ENCODE assay signal across 3 worm cellular contexts in the genomic region with DNA sequence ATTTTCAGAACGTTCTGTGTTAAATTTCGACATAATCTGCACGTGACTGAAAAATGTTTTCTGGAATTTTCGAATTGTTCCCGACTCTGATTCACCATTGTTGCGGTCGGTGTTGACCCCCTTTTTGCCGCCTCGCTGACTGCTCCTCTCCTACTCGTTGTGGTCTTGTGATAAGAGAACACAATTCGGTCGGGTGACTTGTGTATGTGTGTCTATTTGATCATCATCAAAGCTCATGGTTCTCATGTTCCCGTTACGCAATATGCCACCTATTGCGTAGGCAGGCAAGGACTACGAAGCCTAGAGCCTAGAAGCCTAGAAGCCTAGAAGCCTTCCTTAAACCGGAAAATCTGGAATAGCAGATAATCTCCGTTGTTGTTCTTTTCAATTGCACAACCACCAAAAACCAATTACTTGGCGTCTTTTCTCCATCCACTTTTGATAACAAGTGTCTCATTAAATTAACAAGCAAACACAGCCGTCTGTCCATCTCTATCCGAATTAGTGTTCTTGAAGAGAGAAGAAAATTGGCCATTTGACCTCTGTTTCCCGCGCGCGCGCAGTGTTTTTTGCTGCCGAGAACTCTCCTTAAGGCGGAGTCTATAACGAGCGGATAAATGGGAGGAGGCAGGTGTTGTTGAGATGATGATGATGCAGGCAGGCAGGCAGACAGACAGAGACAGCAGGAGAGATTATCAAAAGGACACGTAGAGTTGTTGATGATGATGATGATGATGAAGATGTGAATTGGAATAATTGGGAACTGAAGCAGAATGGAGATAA.
A peak's percentile ranks its signal among the peaks of the same experiment; 100 is the strongest.
TF ChIP-seq lines count a peak whose summit lies in the region.

No protein-coding gene starts in this region.

TF ChIP-seq in whole organism, L1 larva, 84 proteins besides CTCF, POLR2A, EP300 and RAD21 (continued from another document and continues in another):
- peak; percentile 58 for TF ChIP-seq lin-14 (GFP tag; optimal IDR thresholded peaks at IDR 0.05; lab: Kevin White, UChicago)
- peak; percentile 2 for TF ChIP-seq ceh-90 (tag; optimal IDR thresholded peaks at IDR 0.05; lab: Kevin White, UChicago)
- peak; percentile 17 for TF ChIP-seq pax-3 (tag; optimal IDR thresholded peaks at IDR 0.05; lab: Kevin White, UChicago)
- TF ChIP-seq lin-15B (tag; optimal IDR thresholded peaks at IDR 0.05; lab: Kevin White, UChicago): no peak
- no peak for TF ChIP-seq ceh-88 (GFP tag; IDR thresholded peaks at IDR 0.05; lab: Robert Waterston, UW)
- TF ChIP-seq skn-1 (tag; optimal IDR thresholded peaks at IDR 0.05; lab: Kevin White, UChicago): peak; percentile 73
- TF ChIP-seq hlh-17 (GFP tag; optimal IDR thresholded peaks at IDR 0.05; lab: Kevin White, UChicago; ENCODE audit: borderline replicate concordance): no peak
- TF ChIP-seq grh-1 (GFP tag; IDR thresholded peaks at IDR 0.05; lab: Robert Waterston, UW): peak; percentile 27; the same call in 1 of the 2 replicates
- TF ChIP-seq C16A3.4 (tag; optimal IDR thresholded peaks at IDR 0.05; lab: Kevin White, UChicago): peak; percentile 23
- peak; percentile 36 for TF ChIP-seq ama-1 (optimal IDR thresholded peaks at IDR 0.05; lab: Kevin White, UChicago)
- TF ChIP-seq nhr-85 (tag; lab: Kevin White, UChicago): peak; percentile 90
- TF ChIP-seq sox-4 (tag; optimal IDR thresholded peaks at IDR 0.05; lab: Kevin White, UChicago): no peak
- TF ChIP-seq nhr-20 (tag; optimal IDR thresholded peaks at IDR 0.05; lab: Kevin White, UChicago): peak; percentile 45
- no peak for TF ChIP-seq unc-98 (GFP tag; IDR thresholded peaks at IDR 0.05; lab: Robert Waterston, UW)
- peak; percentile 47 for TF ChIP-seq mep-1 (tag; optimal IDR thresholded peaks at IDR 0.05; lab: Kevin White, UChicago)
- no peak for TF ChIP-seq nhr-28 (tag; optimal IDR thresholded peaks at IDR 0.05; lab: Kevin White, UChicago)
- no peak for TF ChIP-seq ces-1 (GFP tag; optimal IDR thresholded peaks at IDR 0.05; lab: Kevin White, UChicago)
- TF ChIP-seq lir-3 (tag; optimal IDR thresholded peaks at IDR 0.05; lab: Kevin White, UChicago; ENCODE audit: poor library complexity): no peak
- TF ChIP-seq nhr-76 (tag; optimal IDR thresholded peaks at IDR 0.05; lab: Kevin White, UChicago): no peak
- peak in 1 of 3 experiments; percentile 36 for TF ChIP-seq ceh-82 (tag; optimal IDR thresholded peaks at IDR 0.05; lab: Kevin White, UChicago)
- no peak for TF ChIP-seq C04F5.9 (tag; optimal IDR thresholded peaks at IDR 0.05; lab: Kevin White, UChicago)
- TF ChIP-seq unc-30 (tag; optimal IDR thresholded peaks at IDR 0.05; lab: Kevin White, UChicago): no peak
- TF ChIP-seq lsy-2 (tag; optimal IDR thresholded peaks at IDR 0.05; lab: Kevin White, UChicago): peak; percentile 37 to 41
- TF ChIP-seq xbp-1 (tag; optimal IDR thresholded peaks at IDR 0.05; lab: Kevin White, UChicago): peak; percentile 30
- peak; percentile 1 for TF ChIP-seq sup-37 (GFP tag; optimal IDR thresholded peaks at IDR 0.05; lab: Kevin White, UChicago)
- peak; percentile 34 for TF ChIP-seq swsn-7 (tag; optimal IDR thresholded peaks at IDR 0.05; lab: Kevin White, UChicago)
- no peak for TF ChIP-seq efl-3 (GFP tag; optimal IDR thresholded peaks at IDR 0.05; lab: Kevin White, UChicago)
- TF ChIP-seq snpc-4 (tag; optimal IDR thresholded peaks at IDR 0.05; lab: Kevin White, UChicago): peak; percentile 25
- no peak for TF ChIP-seq nhr-12 (tag; optimal IDR thresholded peaks at IDR 0.05; lab: Kevin White, UChicago)
- TF ChIP-seq efl-1 (optimal IDR thresholded peaks at IDR 0.05; lab: Kevin White, UChicago): peak; percentile 23 to 38
- TF ChIP-seq efl-1 (GFP tag; optimal IDR thresholded peaks at IDR 0.05 in 1 of 2; lab: Kevin White, UChicago): peak; percentile 15 to 66
- peak; percentile 35 for TF ChIP-seq nhr-47 (tag; optimal IDR thresholded peaks at IDR 0.05; lab: Kevin White, UChicago)
- no peak for TF ChIP-seq C34B4.2 (tag; optimal IDR thresholded peaks at IDR 0.05; lab: Kevin White, UChicago)
- no peak for TF ChIP-seq egl-27 (tag; optimal IDR thresholded peaks at IDR 0.05; lab: Kevin White, UChicago)
- TF ChIP-seq Y116A8C.19 (tag; optimal IDR thresholded peaks at IDR 0.05; lab: Kevin White, UChicago; ENCODE audit: borderline replicate concordance): no peak
- TF ChIP-seq sptf-1 (tag; optimal IDR thresholded peaks at IDR 0.05; lab: Kevin White, UChicago): no peak
- peak; percentile 61 for TF ChIP-seq hpl-2 (GFP tag; optimal IDR thresholded peaks at IDR 0.05; lab: Kevin White, UChicago)
- no peak for TF ChIP-seq nhr-237 (tag; optimal IDR thresholded peaks at IDR 0.05; lab: Kevin White, UChicago)
- no peak for TF ChIP-seq dsc-1 (tag; optimal IDR thresholded peaks at IDR 0.05; lab: Kevin White, UChicago)
- TF ChIP-seq pag-3 (tag; optimal IDR thresholded peaks at IDR 0.05; lab: Kevin White, UChicago; ENCODE audit: borderline replicate concordance, insufficient read depth): no peak
- TF ChIP-seq ceh-8 (GFP tag; optimal IDR thresholded peaks at IDR 0.05; lab: Kevin White, UChicago): no peak

TF ChIP-seq in whole organism, L3 larva, 47 proteins besides CTCF, POLR2A, EP300 and RAD21 (continued from another document):
- no peak for TF ChIP-seq sea-2 (GFP tag; optimal IDR thresholded peaks at IDR 0.05; lab: Kevin White, UChicago)
- TF ChIP-seq R02D3.7 (tag; optimal IDR thresholded peaks at IDR 0.05; lab: Kevin White, UChicago): no peak
- no peak for TF ChIP-seq lsy-12 (tag; optimal IDR thresholded peaks at IDR 0.05; lab: Kevin White, UChicago)
- no peak for TF ChIP-seq nhr-237 (tag; optimal IDR thresholded peaks at IDR 0.05; lab: Kevin White, UChicago)
- TF ChIP-seq ama-1 (optimal IDR thresholded peaks at IDR 0.05; lab: Kevin White, UChicago): peak; percentile 77
- TF ChIP-seq ZK546.5 (tag; optimal IDR thresholded peaks at IDR 0.05; lab: Kevin White, UChicago): no peak
- TF ChIP-seq pha-4 (tag; optimal IDR thresholded peaks at IDR 0.05; lab: Kevin White, UChicago): peak; percentile 92
- TF ChIP-seq lin-39 (tag; optimal IDR thresholded peaks at IDR 0.05; lab: Kevin White, UChicago): peak; percentile 12
- TF ChIP-seq aly-2 (tag; optimal IDR thresholded peaks at IDR 0.05; lab: Kevin White, UChicago): no peak
- TF ChIP-seq ceh-16 (tag; optimal IDR thresholded peaks at IDR 0.05; lab: Kevin White, UChicago): no peak
- TF ChIP-seq nhr-12 (tag; optimal IDR thresholded peaks at IDR 0.05; lab: Kevin White, UChicago): no peak
- no peak for TF ChIP-seq nhr-11 (tag; optimal IDR thresholded peaks at IDR 0.05; lab: Kevin White, UChicago)
- TF ChIP-seq elt-1 (tag; optimal IDR thresholded peaks at IDR 0.05; lab: Kevin White, UChicago): no peak
- peak; percentile 79 for TF ChIP-seq fos-1 (tag; optimal IDR thresholded peaks at IDR 0.05; lab: Kevin White, UChicago)
- no peak for TF ChIP-seq snpc-4 (tag; optimal IDR thresholded peaks at IDR 0.05; lab: Kevin White, UChicago)
- no peak for TF ChIP-seq mdl-1 (tag; optimal IDR thresholded peaks at IDR 0.05; lab: Kevin White, UChicago)
- TF ChIP-seq ztf-11 (tag; optimal IDR thresholded peaks at IDR 0.05; lab: Kevin White, UChicago): no peak
- no peak for TF ChIP-seq zag-1 (tag; optimal IDR thresholded peaks at IDR 0.05; lab: Kevin White, UChicago)
- TF ChIP-seq fkh-10 (GFP tag; optimal IDR thresholded peaks at IDR 0.05; lab: Kevin White, UChicago): no peak
- TF ChIP-seq nhr-77 (tag; optimal IDR thresholded peaks at IDR 0.05; lab: Kevin White, UChicago): no peak
- no peak for TF ChIP-seq unc-39 (tag; optimal IDR thresholded peaks at IDR 0.05; lab: Kevin White, UChicago)
- no peak for TF ChIP-seq nhr-76 (tag; optimal IDR thresholded peaks at IDR 0.05; lab: Kevin White, UChicago)
- TF ChIP-seq ceh-9 (tag; optimal IDR thresholded peaks at IDR 0.05; lab: Kevin White, UChicago): no peak
- TF ChIP-seq nhr-43 (tag; optimal IDR thresholded peaks at IDR 0.05; lab: Kevin White, UChicago; ENCODE audit: poor library complexity, severe bottlenecking): peak; percentile 64
- peak; percentile 28 for TF ChIP-seq skn-1 (tag; optimal IDR thresholded peaks at IDR 0.05; lab: Kevin White, UChicago)
- TF ChIP-seq elt-2 (tag; optimal IDR thresholded peaks at IDR 0.05; lab: Kevin White, UChicago): peak; percentile 84
- TF ChIP-seq unc-62 (GFP tag; optimal IDR thresholded peaks at IDR 0.05; lab: Kevin White, UChicago): peak; percentile 37
- TF ChIP-seq nfya-1 (tag; optimal IDR thresholded peaks at IDR 0.05; lab: Kevin White, UChicago; ENCODE audit: insufficient read depth): peak; percentile 41
- TF ChIP-seq egl-5 (tag; optimal IDR thresholded peaks at IDR 0.05; lab: Kevin White, UChicago): peak; percentile 82
- peak in 1 of 3 experiments; percentile 14 for TF ChIP-seq elt-3 (tag; optimal IDR thresholded peaks at IDR 0.05; lab: Kevin White, UChicago)

TF ChIP-seq in whole organism, young adult, 124 proteins besides CTCF, POLR2A, EP300 and RAD21 (continued from another document and continues in another):
- TF ChIP-seq him-1 (tag; optimal IDR thresholded peaks at IDR 0.05; lab: Kevin White, UChicago) (no peak), egrh-3 (GFP tag; IDR thresholded peaks at IDR 0.05; lab: Robert Waterston, UW) (no peak), ceh-40 (GFP tag; IDR thresholded peaks at IDR 0.05; lab: Robert Waterston, UW) (no peak), xnd-1 (tag; optimal IDR thresholded peaks at IDR 0.05; lab: Kevin White, UChicago) (no peak), let-607 (tag; optimal IDR thresholded peaks at IDR 0.05; lab: Kevin White, UChicago) (peak; percentile 54 to 79), Y56A3A.18 (GFP tag; IDR thresholded peaks at IDR 0.05; lab: Robert Waterston, UW) (no peak), lir-1 (GFP tag; conservative IDR thresholded peaks at IDR 0.05; lab: Robert Waterston, UW) (0 out of 2 replicates have a peak, but pooled peaks have one; percentile 44), rec-8 (tag; optimal IDR thresholded peaks at IDR 0.05; lab: Kevin White, UChicago) (no peak), nfya-2 (GFP tag; IDR thresholded peaks at IDR 0.05; lab: Robert Waterston, UW) (no peak), ztf-3 (GFP tag; optimal IDR thresholded peaks at IDR 0.05; lab: Kevin White, UChicago) (no peak), madf-6 (GFP tag; IDR thresholded peaks at IDR 0.05; lab: Robert Waterston, UW) (no peak), F39B2.1 (GFP tag; IDR thresholded peaks at IDR 0.05; lab: Robert Waterston, UW) (no peak; the same call in 1 of the 2 replicates), aptf-3 (GFP tag; IDR thresholded peaks at IDR 0.05; lab: Robert Waterston, UW) (no peak), Y53F4B.3 (GFP tag; IDR thresholded peaks at IDR 0.05; lab: Robert Waterston, UW) (no peak), madf-8 (GFP tag; conservative IDR thresholded peaks at IDR 0.05; lab: Robert Waterston, UW) (no peak), ekl-4 (GFP tag; IDR thresholded peaks at IDR 0.05; lab: Robert Waterston, UW) (peak; percentile 69; the same call in 1 of the 2 replicates), lin-35 (GFP tag; optimal IDR thresholded peaks at IDR 0.05; lab: Kevin White, UChicago) (no peak), ztf-18 (tag; optimal IDR thresholded peaks at IDR 0.05; lab: Kevin White, UChicago) (peak; percentile 7), madf-3 (GFP tag; IDR thresholded peaks at IDR 0.05; lab: Robert Waterston, UW) (peak; percentile 63; the same call in 1 of the 2 replicates), unc-130 (GFP tag; optimal IDR thresholded peaks at IDR 0.05; lab: Kevin White, UChicago) (no peak), lin-40 (tag; optimal IDR thresholded peaks at IDR 0.05; lab: Kevin White, UChicago) (peak; percentile 31), tbp1 (GFP tag; optimal IDR thresholded peaks at IDR 0.05; lab: Kevin White, UChicago) (peak; percentile 48), attf-3 (GFP tag; conservative IDR thresholded peaks at IDR 0.05; lab: Robert Waterston, UW) (no peak), ceh-100 (GFP tag; IDR thresholded peaks at IDR 0.05; lab: Robert Waterston, UW) (no peak), zim-3 (tag; optimal IDR thresholded peaks at IDR 0.05; lab: Kevin White, UChicago) (no peak), atf-7 (tag; optimal IDR thresholded peaks at IDR 0.05; lab: Kevin White, UChicago) (peak; percentile 80), lin-54 (GFP tag; optimal IDR thresholded peaks at IDR 0.05; lab: Kevin White, UChicago) (peak; percentile 31), C06A6.2 (GFP tag; conservative IDR thresholded peaks at IDR 0.05; lab: Robert Waterston, UW) (no peak), ztf-6 (GFP tag; IDR thresholded peaks at IDR 0.05; lab: Robert Waterston, UW) (no peak), fkh-3 (tag; optimal IDR thresholded peaks at IDR 0.05; lab: Kevin White, UChicago) (no peak), sdz-38 (tag; optimal IDR thresholded peaks at IDR 0.05; lab: Kevin White, UChicago) (no peak), hlh-12 (tag; optimal IDR thresholded peaks at IDR 0.05; lab: Kevin White, UChicago) (peak; percentile 12), sea-2 (GFP tag; IDR thresholded peaks at IDR 0.05; lab: Robert Waterston, UW) (0 out of 2 replicates have a peak, but pooled peaks have one; percentile 61), F55B11.4 (tag; optimal IDR thresholded peaks at IDR 0.05; lab: Kevin White, UChicago; ENCODE audit: borderline replicate concordance, insufficient read depth) (no peak), B0035.1 (tag; optimal IDR thresholded peaks at IDR 0.05; lab: Kevin White, UChicago) (peak; percentile 38), ceh-27 (GFP tag; optimal IDR thresholded peaks at IDR 0.05; lab: Kevin White, UChicago) (no peak), hlh-26 (GFP tag; conservative IDR thresholded peaks at IDR 0.05; lab: Robert Waterston, UW) (no peak), repo-1 (tag; optimal IDR thresholded peaks at IDR 0.05; lab: Kevin White, UChicago) (peak; percentile 21), gei-17 (GFP tag; optimal IDR thresholded peaks at IDR 0.05; lab: Kevin White, UChicago) (peak; percentile 45), F37B4.10 (GFP tag; IDR thresholded peaks at IDR 0.05; lab: Robert Waterston, UW) (no peak), dox-1 (GFP tag; IDR thresholded peaks at IDR 0.05; lab: Robert Waterston, UW) (peak; percentile 64), T26A5.8 (tag; optimal IDR thresholded peaks at IDR 0.05; lab: Kevin White, UChicago) (no peak), die-1 (tag; optimal IDR thresholded peaks at IDR 0.05; lab: Kevin White, UChicago) (no peak), F10E7.11 (tag; optimal IDR thresholded peaks at IDR 0.05; lab: Kevin White, UChicago) (no peak), attf-6 (GFP tag; IDR thresholded peaks at IDR 0.05; lab: Robert Waterston, UW) (no peak), B0336.3 (GFP tag; IDR thresholded peaks at IDR 0.05; lab: Robert Waterston, UW) (peak; percentile 90), efl-1 (GFP tag; optimal IDR thresholded peaks at IDR 0.05; lab: Kevin White, UChicago) (no peak), snpc-3.4 (tag; optimal IDR thresholded peaks at IDR 0.05; lab: Kevin White, UChicago) (no peak), hmg-1.2 (GFP tag; IDR thresholded peaks at IDR 0.05; lab: Robert Waterston, UW) (peak; percentile 46), F23B12.7 (tag; optimal IDR thresholded peaks at IDR 0.05; lab: Kevin White, UChicago; ENCODE audit: insufficient read depth) (peak; percentile 65), nhr-120 (GFP tag; IDR thresholded peaks at IDR 0.05; lab: Robert Waterston, UW) (no peak), ztf-26 (tag; optimal IDR thresholded peaks at IDR 0.05; lab: Kevin White, UChicago) (peak; percentile 33), rpc-1 (optimal IDR thresholded peaks at IDR 0.05; lab: Kevin White, UChicago) (peak; percentile 21), rpc-1 (tag; optimal IDR thresholded peaks at IDR 0.05; lab: Kevin White, UChicago) (no peak), ceh-91 (GFP tag; IDR thresholded peaks at IDR 0.05; lab: Robert Waterston, UW) (no peak), Y67H2A.10 (GFP tag; conservative IDR thresholded peaks at IDR 0.05; lab: Robert Waterston, UW) (no peak), ztf-22 (GFP tag; optimal IDR thresholded peaks at IDR 0.05; lab: Kevin White, UChicago) (no peak), C17E4.6 (GFP tag; IDR thresholded peaks at IDR 0.05; lab: Robert Waterston, UW) (no peak), Y53G8AR.9 (GFP tag; conservative IDR thresholded peaks at IDR 0.05; lab: Robert Waterston, UW) (peak; percentile 78; the same call in 1 of the 2 replicates), lsl-1 (GFP tag; optimal IDR thresholded peaks at IDR 0.05; lab: Kevin White, UChicago) (no peak), mes-4 (tag; optimal IDR thresholded peaks at IDR 0.05; lab: Kevin White, UChicago) (no peak), nhr-90 (tag; optimal IDR thresholded peaks at IDR 0.05; lab: Kevin White, UChicago) (peak; percentile 44), hsf-1 (GFP tag; IDR thresholded peaks at IDR 0.05; lab: Robert Waterston, UW) (peak; percentile 94)
